Fruit fly (Drosophila melanogaster) whole organism, embryonic: ENCODE measurements around the gene CG11030.

ENCODE experiments used
- Adf1 ChIP-seq: fragments of 200-800 bp; sonication (Bioruptor generic); IDR thresholded peaks from 2 replicates; pipeline ENCODE4 v1.3.6; 2022; ENCODE audit warnings: missing biosample characterization, missing genetic modification characterization
- CG10543 ChIP-seq: fragments of 200-800 bp; sonication (Bioruptor generic); optimal IDR thresholded peaks from 3 replicates; lab custom pipeline; 2017; ENCODE audit warnings: missing biosample characterization, mild to moderate bottlenecking, missing genetic modification characterization, moderate library complexity
- CG10979 ChIP-seq: fragments of 200-800 bp; sonication (Bioruptor generic); optimal IDR thresholded peaks from 2 replicates; lab custom pipeline; 2018; ENCODE audit warnings: missing biosample characterization, mild to moderate bottlenecking, missing genetic modification characterization, moderate library complexity
- CG11398 ChIP-seq: fragments of 200-800 bp; sonication (Bioruptor generic); optimal IDR thresholded peaks from 2 replicates; lab custom pipeline; 2016; ENCODE audit warnings: missing biosample characterization, missing genetic modification characterization
- CG12744 ChIP-seq: fragments of 200-800 bp; sonication (Bioruptor generic); optimal IDR thresholded peaks from 2 replicates; lab custom pipeline; 2016; ENCODE audit warnings: missing biosample characterization, missing genetic modification characterization
- CG13287 ChIP-seq: fragments of 200-800 bp; sonication (Bioruptor generic); IDR thresholded peaks from 2 replicates; pipeline ENCODE4 v1.3.6; 2022; ENCODE audit warnings: missing biosample characterization, missing genetic modification characterization; ENCODE audit not compliant: partially characterized antibody
- CG15073 ChIP-seq: fragments of 200-800 bp; sonication (Bioruptor generic); optimal IDR thresholded peaks from 2 replicates; lab custom pipeline; 2016; ENCODE audit warnings: missing biosample characterization, missing genetic modification characterization
- CG15601 ChIP-seq: fragments of 200-800 bp; sonication (Bioruptor generic); optimal IDR thresholded peaks from 3 replicates; lab custom pipeline; 2019; ENCODE audit warnings: missing biosample characterization, mild to moderate bottlenecking, missing genetic modification characterization, moderate library complexity
- CG17361 ChIP-seq: fragments of 200-800 bp; sonication (Bioruptor generic); IDR thresholded peaks from 3 replicates; pipeline ENCODE4 v1.3.6; 2022; ENCODE audit warnings: missing biosample characterization, missing genetic modification characterization
- CG2875 ChIP-seq: fragments of 200-800 bp; sonication (Bioruptor generic); optimal IDR thresholded peaks from 2 replicates; lab custom pipeline; 2017; ENCODE audit warnings: missing biosample characterization, mild to moderate bottlenecking, missing genetic modification characterization, missing genetic modification reagents
- CG30431 ChIP-seq: fragments of 200-800 bp; sonication (Bioruptor generic); optimal IDR thresholded peaks from 2 replicates; lab custom pipeline; 2017; ENCODE audit warnings: missing biosample characterization, missing genetic modification characterization
- CG32532 ChIP-seq: fragments of 200-800 bp; sonication (Bioruptor generic); IDR thresholded peaks from 2 replicates; pipeline ENCODE4 v1.3.6; 2022; ENCODE audit warnings: missing biosample characterization, missing genetic modification characterization
- CG4404 ChIP-seq: fragments of 200-800 bp; sonication (Bioruptor generic); IDR thresholded peaks from 2 replicates; pipeline ENCODE4 v1.3.6; 2022; ENCODE audit warnings: missing biosample characterization, missing genetic modification characterization
- CG5953 ChIP-seq: fragments of 200-800 bp; sonication (Bioruptor generic); IDR thresholded peaks from 2 replicates; pipeline ENCODE4 v1.3.6; 2022; ENCODE audit warnings: missing biosample characterization, missing genetic modification characterization
- CG6175 ChIP-seq: fragments of 200-800 bp; sonication (Bioruptor generic); IDR thresholded peaks from 3 replicates; pipeline ENCODE4 v1.3.6; 2022; ENCODE audit warnings: missing biosample characterization, missing genetic modification characterization
- CG8089 ChIP-seq: fragments of 200-800 bp; sonication (Bioruptor generic); optimal IDR thresholded peaks from 3 replicates; lab custom pipeline; 2016; ENCODE audit warnings: missing biosample characterization, missing genetic modification characterization
- CG8290 ChIP-seq, 3 experiments: fragments of 200-800 bp; sonication (Bioruptor generic); optimal IDR thresholded peaks; 2 replicates each; lab custom pipeline; 2016 to 2019; ENCODE audit warnings: missing biosample characterization in 3 of 3, missing genetic modification characterization in 3 of 3, mild to moderate bottlenecking in 2 of 3, moderate library complexity in 1 of 3
- CG8388 ChIP-seq: fragments of 200-800 bp; sonication (Bioruptor generic); optimal IDR thresholded peaks from 2 replicates; lab custom pipeline; 2019; ENCODE audit warnings: missing biosample characterization, mild to moderate bottlenecking, missing genetic modification characterization, moderate library complexity
- CG8924 ChIP-seq: fragments of 200-800 bp; optimal IDR thresholded peaks from 3 replicates; lab custom pipeline; 2019; ENCODE audit warnings: missing biosample characterization, mild to moderate bottlenecking, missing genetic modification characterization, moderate library complexity
- CG9437 ChIP-seq: fragments of 200-800 bp; sonication (Bioruptor generic); optimal IDR thresholded peaks from 2 replicates; lab custom pipeline; 2018; ENCODE audit warnings: missing biosample characterization, mild to moderate bottlenecking, missing genetic modification characterization
- Dll ChIP-seq: fragments of 200-800 bp; sonication (Bioruptor generic); IDR thresholded peaks from 4 replicates; pipeline ENCODE4 v1.3.6; 2022; ENCODE audit warnings: missing biosample characterization, missing genetic modification characterization; ENCODE audit not compliant: partially characterized antibody
- Fer1 ChIP-seq: fragments of 200-800 bp; sonication (Bioruptor generic); optimal IDR thresholded peaks from 2 replicates; lab custom pipeline; 2017; ENCODE audit warnings: missing biosample characterization, mild to moderate bottlenecking, missing genetic modification characterization
- Jarid2 ChIP-seq: fragments of 200-800 bp; sonication (Bioruptor generic); optimal IDR thresholded peaks from 3 replicates; lab custom pipeline; 2017; ENCODE audit warnings: mild to moderate bottlenecking, missing biosample characterization, missing genetic modification reagents, missing genetic modification characterization
- Lim3 ChIP-seq: fragments of 200-800 bp; sonication (Bioruptor generic); IDR thresholded peaks from 2 replicates; pipeline ENCODE4 v1.3.6; 2022; ENCODE audit warnings: missing biosample characterization, missing genetic modification characterization
- Med ChIP-seq: fragments of 200-800 bp; sonication (Bioruptor generic); peaks from one replicate; lab custom pipeline; 2016; ENCODE audit warnings: missing biosample characterization, missing genetic modification characterization, mild to moderate bottlenecking, inconsistent platforms, moderate library complexity
- Oli ChIP-seq: fragments of 200-800 bp; sonication (Bioruptor generic); optimal IDR thresholded peaks from 2 replicates; lab custom pipeline; 2018; ENCODE audit warnings: missing biosample characterization, mild to moderate bottlenecking, missing genetic modification characterization, moderate library complexity
- Opbp ChIP-seq: fragments of 200-800 bp; sonication (Bioruptor generic); IDR thresholded peaks from 3 replicates; pipeline ENCODE4 v1.3.6; 2022; ENCODE audit warnings: missing biosample characterization, missing genetic modification characterization; ENCODE audit not compliant: partially characterized antibody
- cg ChIP-seq: fragments of 200-800 bp; sonication (Bioruptor generic); optimal IDR thresholded peaks from 3 replicates; lab custom pipeline; 2019; ENCODE audit warnings: missing biosample characterization, mild to moderate bottlenecking, missing genetic modification characterization, moderate library complexity
- ci ChIP-seq: fragments of 200-800 bp; sonication (Bioruptor generic); IDR thresholded peaks from 3 replicates; pipeline ENCODE4 v1.3.6; 2022; ENCODE audit warnings: missing biosample characterization, missing genetic modification characterization
- crol ChIP-seq: fragments of 200-800 bp; sonication (Bioruptor generic); IDR thresholded peaks from 2 replicates; pipeline ENCODE4 v1.3.6; 2022; ENCODE audit warnings: missing biosample characterization, missing genetic modification characterization
- dmrt99B ChIP-seq: fragments of 200-800 bp; sonication (Bioruptor generic); optimal IDR thresholded peaks from 2 replicates; lab custom pipeline; 2018; ENCODE audit warnings: missing biosample characterization, mild to moderate bottlenecking, missing genetic modification characterization, moderate library complexity
- ewg ChIP-seq: fragments of 200-800 bp; sonication (Bioruptor generic); optimal IDR thresholded peaks from 3 replicates; lab custom pipeline; 2017; ENCODE audit warnings: mild to moderate bottlenecking, missing biosample characterization, missing genetic modification reagents, missing genetic modification characterization
- fd96Cb ChIP-seq: fragments of 200-800 bp; sonication (Bioruptor generic); optimal IDR thresholded peaks from 2 replicates; lab custom pipeline; 2018; ENCODE audit warnings: missing biosample characterization, mild to moderate bottlenecking, missing genetic modification characterization, moderate library complexity
- gfzf ChIP-seq: fragments of 200-800 bp; sonication (Bioruptor generic); optimal IDR thresholded peaks from 2 replicates; lab custom pipeline; 2016; ENCODE audit warnings: missing biosample characterization, mild to moderate bottlenecking, missing genetic modification characterization, moderate library complexity
- grau ChIP-seq: fragments of 200-800 bp; optimal IDR thresholded peaks from 3 replicates; lab custom pipeline; 2019; ENCODE audit warnings: missing biosample characterization, mild to moderate bottlenecking, missing genetic modification characterization, moderate library complexity
- gro ChIP-seq: fragments of 200-800 bp; sonication (Bioruptor generic); optimal IDR thresholded peaks from 2 replicates; lab custom pipeline; 2016; ENCODE audit warnings: missing biosample characterization, missing genetic modification characterization
- hb ChIP-seq: fragments of 200-800 bp; sonication (Bioruptor generic); IDR thresholded peaks from 3 replicates; pipeline ENCODE4 v1.3.6; 2022; ENCODE audit warnings: missing biosample characterization, missing genetic modification characterization; ENCODE audit not compliant: partially characterized antibody
- kah ChIP-seq: fragments of 200-800 bp; sonication (Bioruptor generic); optimal IDR thresholded peaks from 2 replicates; lab custom pipeline; 2018; ENCODE audit warnings: missing biosample characterization, mild to moderate bottlenecking, missing genetic modification characterization
- klu ChIP-seq: fragments of 200-800 bp; sonication (Bioruptor generic); IDR thresholded peaks from 2 replicates; pipeline ENCODE4 v1.3.6; 2022; ENCODE audit warnings: missing biosample characterization, missing genetic modification characterization
- peb ChIP-seq: fragments of 200-800 bp; sonication (Bioruptor generic); IDR thresholded peaks from 2 replicates; pipeline ENCODE4 v1.3.6; 2022; ENCODE audit warnings: missing biosample characterization, missing genetic modification characterization
- ranshi ChIP-seq: fragments of 200-800 bp; sonication (Bioruptor generic); IDR thresholded peaks from 2 replicates; pipeline ENCODE4 v1.3.6; 2022; ENCODE audit warnings: missing biosample characterization, missing genetic modification characterization
- sna ChIP-seq: fragments of 200-800 bp; sonication (Bioruptor generic); IDR thresholded peaks from 2 replicates; pipeline ENCODE4 v1.3.6; 2022; ENCODE audit warnings: missing biosample characterization, missing genetic modification characterization; ENCODE audit not compliant: partially characterized antibody
- sqz ChIP-seq: fragments of 200-800 bp; sonication (Bioruptor generic); optimal IDR thresholded peaks from 3 replicates; lab custom pipeline; 2018; ENCODE audit warnings: missing biosample characterization, mild to moderate bottlenecking, missing genetic modification characterization
- tio ChIP-seq: fragments of 200-800 bp; sonication (Bioruptor generic); optimal IDR thresholded peaks from 2 replicates; lab custom pipeline; 2017; ENCODE audit warnings: missing biosample characterization, missing genetic modification characterization, inconsistent platforms
- ttk ChIP-seq: fragments of 200-800 bp; sonication (Bioruptor generic); IDR thresholded peaks from 2 replicates; pipeline ENCODE4 v2.1.2; 2022; ENCODE audit warnings: missing biosample characterization, missing genetic modification characterization
- wor ChIP-seq: fragments of 200-800 bp; sonication (Bioruptor generic); IDR thresholded peaks from 2 replicates; pipeline ENCODE4 v1.3.6; 2022; ENCODE audit warnings: missing biosample characterization, missing genetic modification characterization
- z ChIP-seq: fragments of 200-800 bp; sonication (Bioruptor generic); IDR thresholded peaks from 3 replicates; pipeline ENCODE4 v1.3.6; 2022; ENCODE audit warnings: missing biosample characterization, missing genetic modification characterization
- zf30C ChIP-seq: fragments of 200-800 bp; sonication (Bioruptor generic); optimal IDR thresholded peaks from 3 replicates; lab custom pipeline; 2018; ENCODE audit warnings: missing biosample characterization, mild to moderate bottlenecking, missing genetic modification characterization
- zfh1 ChIP-seq: fragments of 200-800 bp; sonication (Bioruptor generic); IDR thresholded peaks from 3 replicates; pipeline ENCODE4 v1.3.6; 2022; ENCODE audit warnings: missing biosample characterization, missing genetic modification characterization

Gene CG11030

DNA sequence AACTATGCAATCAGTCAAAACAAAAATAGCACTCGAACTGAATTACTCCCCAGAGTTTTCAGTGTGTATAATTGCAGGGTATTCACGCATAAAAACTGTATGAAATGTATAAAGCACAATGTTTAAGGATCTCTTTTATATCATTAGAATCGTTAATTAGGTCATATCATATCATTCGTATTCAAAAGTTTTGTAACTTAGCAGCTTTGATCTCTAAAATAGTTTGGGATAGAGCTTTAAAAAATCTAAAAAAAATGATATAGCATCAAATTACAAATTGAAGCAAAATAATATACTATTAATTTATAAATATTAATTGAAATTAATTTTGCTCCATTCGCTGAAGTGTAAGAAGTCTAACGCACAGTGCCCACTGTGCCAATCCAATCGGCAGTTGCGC is 6.0 kb downstream of the CG11030 start (continued):
- TF ChIP-seq CG15073 (GFP tag; lab: Kevin White, UChicago) (no peak), CG17361 (peak; percentile 71), ttk (GFP tag; lab: Robert Waterston, UW) (no peak), CG4404 (GFP tag; lab: Robert Waterston, UW) (no peak), crol (GFP tag; lab: Robert Waterston, UW) (no peak), fd96Cb (peak; percentile 13), sna (no peak)
- TF ChIP-seq, all 482 proteins: peak for 18

DNA sequence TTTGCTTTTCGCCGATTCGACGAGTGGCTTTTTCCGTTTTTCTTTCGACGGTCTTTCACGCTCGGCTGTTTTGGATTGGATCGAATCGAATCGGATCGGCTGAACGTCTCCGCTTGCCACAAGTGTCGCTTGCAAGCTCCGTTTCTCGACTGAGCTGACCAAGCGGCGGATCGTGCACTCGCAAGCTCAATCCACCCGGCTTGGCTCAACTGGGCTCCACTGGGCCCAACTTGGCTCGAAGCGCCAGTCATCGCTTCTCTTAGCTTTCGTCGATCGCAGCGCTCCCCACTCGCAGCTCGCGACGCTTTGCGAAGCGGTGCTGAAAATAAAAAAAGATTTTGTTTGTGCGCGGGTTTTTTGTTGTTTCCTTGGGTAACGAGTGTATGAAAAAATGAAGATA is 16.3 kb downstream of the CG11030 start:
- TF ChIP-seq CG30431 (GFP tag; lab: Kevin White, UChicago) = no peak
- no peak for TF ChIP-seq Lim3 (GFP tag; lab: Robert Waterston, UW)
- no peak for TF ChIP-seq CG15601 (tag; lab: Kevin White, UChicago)
- TF ChIP-seq Dll (GFP tag; lab: Robert Waterston, UW) = no peak
- TF ChIP-seq gfzf (GFP tag; lab: Kevin White, UChicago) = no peak
- no peak for TF ChIP-seq peb (GFP tag; lab: Robert Waterston, UW)
- no peak for TF ChIP-seq CG12744 (GFP tag; lab: Kevin White, UChicago)
- no peak for TF ChIP-seq ranshi
- no peak for TF ChIP-seq zf30C (GFP tag; lab: Kevin White, UChicago)
- peak; percentile 9 for TF ChIP-seq Jarid2 (GFP tag; lab: Kevin White, UChicago)
- no peak for TF ChIP-seq ewg (GFP tag; lab: Kevin White, UChicago)
- no peak for TF ChIP-seq Opbp
- TF ChIP-seq z (GFP tag; lab: Robert Waterston, UW) = peak; percentile 66; the same call in 1 of the 3 replicates
- TF ChIP-seq klu (GFP tag; lab: Robert Waterston, UW) = no peak
- TF ChIP-seq CG8290 (GFP tag; optimal IDR thresholded peaks at IDR 0.05; lab: Kevin White, UChicago) = no peak
- TF ChIP-seq CG8290 (tag; optimal IDR thresholded peaks at IDR 0.05; lab: Kevin White, UChicago) = no peak
- no peak for TF ChIP-seq CG9437 (GFP tag; lab: Kevin White, UChicago)
- peak; percentile 40; the same call in 1 of the 2 replicates for TF ChIP-seq CG32532 (GFP tag; lab: Robert Waterston, UW)
- TF ChIP-seq grau (tag; lab: Kevin White, UChicago) = no peak
- no peak for TF ChIP-seq CG11398 (GFP tag; lab: Kevin White, UChicago)
- TF ChIP-seq sqz = peak; percentile 29
- peak; percentile 9 for TF ChIP-seq Med (GFP tag; lab: Kevin White, UChicago)
- TF ChIP-seq ci (GFP tag; lab: Robert Waterston, UW) = 0 out of 3 replicates have a peak, but pooled peaks have one; percentile 33
- no peak for TF ChIP-seq CG8089 (GFP tag; lab: Kevin White, UChicago)
- TF ChIP-seq CG8388 (GFP tag; lab: Kevin White, UChicago) = no peak
- TF ChIP-seq tio = no peak
- TF ChIP-seq CG6175 (GFP tag; lab: Robert Waterston, UW) = peak; percentile 43; the same call in 1 of the 3 replicates
- no peak for TF ChIP-seq Fer1 (GFP tag; lab: Kevin White, UChicago)
- TF ChIP-seq Oli (tag; lab: Kevin White, UChicago) = no peak
- TF ChIP-seq CG2875 (GFP tag; lab: Kevin White, UChicago) = no peak
- no peak for TF ChIP-seq kah
- TF ChIP-seq cg (GFP tag; lab: Kevin White, UChicago) = no peak
- no peak for TF ChIP-seq sna
- no peak for TF ChIP-seq Adf1 (GFP tag; lab: Robert Waterston, UW)
- 0 out of 3 replicates have a peak, but pooled peaks have one; percentile 37 for TF ChIP-seq hb
- no peak for TF ChIP-seq gro (GFP tag; lab: Kevin White, UChicago)
- TF ChIP-seq CG8924 (tag; lab: Kevin White, UChicago) = no peak
- TF ChIP-seq zfh1 (GFP tag; lab: Robert Waterston, UW) = no peak
- TF ChIP-seq wor = no peak
- peak; percentile 12 for TF ChIP-seq CG10543 (GFP tag; lab: Kevin White, UChicago)
- no peak for TF ChIP-seq dmrt99B (tag; lab: Kevin White, UChicago)
- peak; percentile 12; the same call in 1 of the 2 replicates for TF ChIP-seq CG13287 (GFP tag; lab: Robert Waterston, UW)
- no peak for TF ChIP-seq CG10979 (tag; lab: Kevin White, UChicago)
- 0 out of 2 replicates have a peak, but pooled peaks have one; percentile 7 for TF ChIP-seq CG5953 (GFP tag; lab: Robert Waterston, UW)
